Worm (Caenorhabditis elegans) whole organism, L4 larva: ENCODE measurements around the gene F19F10.3.

Experiments used
- F10B5.3 ChIP-seq: sonication (generic microtip); optimal IDR thresholded peaks from 2 replicates; lab custom pipeline; 2016; ENCODE audit warnings: mild to moderate bottlenecking, missing genetic modification characterization, missing compliant biosample characterization
- F37D6.2 ChIP-seq: sonication (generic microtip); optimal IDR thresholded peaks from 2 replicates; lab custom pipeline; 2016; ENCODE audit warnings: mild to moderate bottlenecking, missing genetic modification characterization, missing compliant biosample characterization
- R02D3.7 ChIP-seq: fragments of 150-350 bp; sonication (generic microtip); optimal IDR thresholded peaks from 3 replicates; lab custom pipeline; 2014; ENCODE audit warnings: missing biosample characterization, missing genetic modification characterization
- T20F7.1 ChIP-seq: fragments of 200-800 bp; sonication (Bioruptor generic); optimal IDR thresholded peaks from 2 replicates; lab custom pipeline; 2018; ENCODE audit warnings: mild to moderate bottlenecking, missing genetic modification characterization, missing compliant biosample characterization
- T26A8.4 ChIP-seq: fragments of 200-800 bp; sonication (Bioruptor generic); IDR thresholded peaks from 2 replicates; pipeline ENCODE4 v1.3.6; 2022; ENCODE audit warnings: missing genetic modification characterization, missing compliant biosample characterization
- Y48G9A.11 ChIP-seq: fragments of 200-800 bp; sonication (Bioruptor generic); IDR thresholded peaks from 2 replicates; pipeline ENCODE4 v1.3.6; 2022; ENCODE audit warnings: missing genetic modification reagents, missing genetic modification characterization, missing compliant biosample characterization
- Y5F2A.4 ChIP-seq: fragments of 200-800 bp; sonication (Bioruptor generic); optimal IDR thresholded peaks from 2 replicates; lab custom pipeline; 2018; ENCODE audit warnings: mild to moderate bottlenecking, missing genetic modification characterization, missing compliant biosample characterization
- ZK546.5 ChIP-seq, 2 experiments: sonication (generic microtip); optimal IDR thresholded peaks; 2 replicates each; lab custom pipeline; 2017; ENCODE audit warnings: missing biosample characterization in 2 of 2, missing genetic modification characterization in 2 of 2
- aly-2 ChIP-seq: sonication (generic microtip); optimal IDR thresholded peaks from 2 replicates; lab custom pipeline; 2018; ENCODE audit warnings: missing biosample characterization, missing genetic modification characterization
- ama-1 ChIP-seq: fragments of 150-350 bp; optimal IDR thresholded peaks from 2 replicates; lab custom pipeline; 2014; ENCODE audit warnings: inconsistent platforms, mixed read lengths
- arid-1 ChIP-seq: fragments of 200-800 bp; sonication (Bioruptor generic); conservative IDR thresholded peaks from 2 replicates; pipeline ENCODE4 v1.3.6; 2022; ENCODE audit warnings: missing genetic modification reagents, missing genetic modification characterization, missing compliant biosample characterization
- ceh-20 ChIP-seq: fragments of 200-800 bp; sonication (Bioruptor generic); IDR thresholded peaks from 2 replicates; pipeline ENCODE4 v1.3.6; 2022; ENCODE audit warnings: missing genetic modification reagents, missing genetic modification characterization, missing compliant biosample characterization
- ceh-62 ChIP-seq: sonication (generic microtip); optimal IDR thresholded peaks from 2 replicates; lab custom pipeline; 2017; ENCODE audit warnings: missing biosample characterization, missing genetic modification characterization
- ceh-82 ChIP-seq: sonication (generic microtip); optimal IDR thresholded peaks from 2 replicates; lab custom pipeline; 2017; ENCODE audit warnings: missing biosample characterization, missing genetic modification characterization
- daf-19 ChIP-seq: fragments of 200-800 bp; sonication (Bioruptor generic); conservative IDR thresholded peaks from 2 replicates; pipeline ENCODE4 v1.3.6; 2022; ENCODE audit warnings: missing genetic modification characterization, missing compliant biosample characterization
- daf-8 ChIP-seq: fragments of 200-800 bp; sonication (Bioruptor generic); IDR thresholded peaks from 2 replicates; pipeline ENCODE4 v1.3.6; 2022; ENCODE audit warnings: missing genetic modification characterization, missing compliant biosample characterization
- egl-27 ChIP-seq: sonication (generic microtip); optimal IDR thresholded peaks from 3 replicates; lab custom pipeline; 2017; ENCODE audit warnings: missing biosample characterization, missing genetic modification reagents, missing genetic modification characterization
- fkh-10 ChIP-seq: fragments of 150-350 bp; optimal IDR thresholded peaks from 2 replicates; lab custom pipeline; 2014; ENCODE audit warnings: missing biosample characterization, missing genetic modification reagents, missing genetic modification characterization
- gei-8 ChIP-seq: fragments of 200-800 bp; sonication (Bioruptor generic); optimal IDR thresholded peaks from 2 replicates; lab custom pipeline; 2018; ENCODE audit warnings: mild to moderate bottlenecking, missing genetic modification characterization, missing compliant biosample characterization
- hlh-11 ChIP-seq: fragments of 200-800 bp; sonication (Bioruptor generic); optimal IDR thresholded peaks from 2 replicates; lab custom pipeline; 2018; ENCODE audit warnings: mild to moderate bottlenecking, missing genetic modification characterization, missing compliant biosample characterization
- lin-1 ChIP-seq: fragments of 200-800 bp; sonication (Bioruptor generic); IDR thresholded peaks from 2 replicates; pipeline ENCODE4 v1.3.6; 2022; ENCODE audit warnings: missing genetic modification reagents, missing genetic modification characterization, missing compliant biosample characterization
- lin-13 ChIP-seq: fragments of 150-350 bp; optimal IDR thresholded peaks from 2 replicates; lab custom pipeline; 2014; ENCODE audit warnings: missing biosample characterization, missing genetic modification reagents, missing genetic modification characterization
- lin-29 ChIP-seq: fragments of 200-800 bp; sonication (Bioruptor generic); IDR thresholded peaks from 2 replicates; pipeline ENCODE4 v1.3.6; 2022; ENCODE audit warnings: missing genetic modification reagents, missing genetic modification characterization, missing compliant biosample characterization
- lin-38 ChIP-seq: fragments of 200-800 bp; sonication (Bioruptor generic); IDR thresholded peaks from 2 replicates; pipeline ENCODE4 v1.3.6; 2022; ENCODE audit warnings: missing genetic modification reagents, missing genetic modification characterization, missing compliant biosample characterization
- lin-39 ChIP-seq: fragments of 150-350 bp; optimal IDR thresholded peaks from 2 replicates; lab custom pipeline; 2014; ENCODE audit warnings: missing biosample characterization, missing genetic modification reagents, missing genetic modification characterization
- lir-3 ChIP-seq: sonication (generic microtip); optimal IDR thresholded peaks from 2 replicates; lab custom pipeline; 2016; ENCODE audit warnings: mild to moderate bottlenecking, missing genetic modification characterization, missing compliant biosample characterization
- lsy-2 ChIP-seq, 2 experiments: fragments of 150-350 bp in 1 of 2; sonication (generic microtip) in 1 of 2; optimal IDR thresholded peaks; 2 replicates each; lab custom pipeline; 2014 to 2017; ENCODE audit warnings: missing biosample characterization in 2 of 2, missing genetic modification characterization in 2 of 2
- nhr-10 ChIP-seq: fragments of 150-350 bp; optimal IDR thresholded peaks from 2 replicates; lab custom pipeline; 2014; ENCODE audit warnings: missing biosample characterization, missing genetic modification characterization
- nhr-25 ChIP-seq: sonication (generic microtip); optimal IDR thresholded peaks from 2 replicates; lab custom pipeline; 2017; ENCODE audit warnings: missing genetic modification characterization, mild to moderate bottlenecking, missing compliant biosample characterization, antibody characterized with exemption, moderate library complexity, borderline replicate concordance; ENCODE audit not compliant: insufficient read depth
- nhr-6 ChIP-seq: fragments of 150-350 bp; optimal IDR thresholded peaks from 2 replicates; lab custom pipeline; 2014; ENCODE audit warnings: missing biosample characterization, missing genetic modification characterization
- nhr-76 ChIP-seq: fragments of 150-350 bp; optimal IDR thresholded peaks from 2 replicates; lab custom pipeline; 2014; ENCODE audit warnings: missing biosample characterization, missing genetic modification characterization
- nhr-77 ChIP-seq: fragments of 150-350 bp; optimal IDR thresholded peaks from 2 replicates; lab custom pipeline; 2014; ENCODE audit warnings: missing biosample characterization, missing genetic modification characterization
- sdz-12 ChIP-seq: fragments of 200-800 bp; sonication (Bioruptor generic); optimal IDR thresholded peaks from 2 replicates; lab custom pipeline; 2018; ENCODE audit warnings: mild to moderate bottlenecking, missing genetic modification characterization, missing compliant biosample characterization
- skn-1 ChIP-seq: fragments of 150-350 bp; optimal IDR thresholded peaks from 2 replicates; lab custom pipeline; 2014; ENCODE audit warnings: missing biosample characterization, missing genetic modification characterization
- spr-1 ChIP-seq: sonication (generic microtip); optimal IDR thresholded peaks from 2 replicates; lab custom pipeline; 2016; ENCODE audit warnings: mild to moderate bottlenecking, missing genetic modification characterization, missing compliant biosample characterization
- spr-3 ChIP-seq: fragments of 200-800 bp; sonication (Bioruptor generic); optimal IDR thresholded peaks from 2 replicates; lab custom pipeline; 2018; ENCODE audit warnings: mild to moderate bottlenecking, missing genetic modification characterization, missing compliant biosample characterization
- tag-97 ChIP-seq: fragments of 200-800 bp; sonication (Bioruptor generic); IDR thresholded peaks from 2 replicates; pipeline ENCODE4 v1.3.6; 2022; ENCODE audit warnings: missing genetic modification characterization, missing compliant biosample characterization
- tra-1 ChIP-seq: fragments of 200-800 bp; sonication (Bioruptor generic); IDR thresholded peaks from 2 replicates; pipeline ENCODE4 v1.3.6; 2022; ENCODE audit warnings: missing genetic modification reagents, missing genetic modification characterization, missing compliant biosample characterization
- unc-39 ChIP-seq: sonication (generic microtip); optimal IDR thresholded peaks from 2 replicates; lab custom pipeline; 2017; ENCODE audit warnings: missing biosample characterization, missing genetic modification characterization
- ztf-11 ChIP-seq: fragments of 150-350 bp; optimal IDR thresholded peaks from 2 replicates; lab custom pipeline; 2014; ENCODE audit warnings: missing biosample characterization, missing genetic modification characterization
- ztf-7 ChIP-seq: fragments of 150-350 bp; optimal IDR thresholded peaks from 2 replicates; lab custom pipeline; 2014; ENCODE audit warnings: missing biosample characterization, missing genetic modification characterization

F19F10.3 gene

ce11 chrV:7524447-7524846, 27.5 kb upstream of the F19F10.3 start, which contains the start of gene C54F6.20:
TSS of gene C54F6.20 (plus strand) at chrV:7524747.
- TF ChIP-seq spr-3 (GFP tag; lab: Kevin White, UChicago) = no peak
- TF ChIP-seq T26A8.4 (GFP tag; lab: Robert Waterston, UW) = no peak
- TF ChIP-seq T20F7.1 = no peak
- no peak for TF ChIP-seq tag-97
- no peak for TF ChIP-seq hlh-11 (tag; lab: Kevin White, UChicago)
- TF ChIP-seq ceh-62 (tag; lab: Kevin White, UChicago) = no peak
- TF ChIP-seq lir-3 (tag; lab: Kevin White, UChicago) = no peak
- TF ChIP-seq lin-1 = no peak
- TF ChIP-seq ZK546.5 (tag; optimal IDR thresholded peaks at IDR 0.05; lab: Kevin White, UChicago) = no peak
- no peak for TF ChIP-seq Y48G9A.11 (GFP tag; lab: Robert Waterston, UW)
- TF ChIP-seq, all 104 proteins: peak for 0

- TF ChIP-seq F10B5.3 (tag; lab: Kevin White, UChicago) = no peak
- TF ChIP-seq ztf-11 = no peak
- no peak for TF ChIP-seq daf-8
- no peak for TF ChIP-seq lin-29 (GFP tag; lab: Robert Waterston, UW)
- no peak for TF ChIP-seq gei-8 (GFP tag; lab: Kevin White, UChicago)
- TF ChIP-seq lin-1 = no peak
- TF ChIP-seq nhr-25 (tag; lab: Kevin White, UChicago) = no peak
- TF ChIP-seq nhr-10 (tag; lab: Kevin White, UChicago) = no peak
- no peak for TF ChIP-seq nhr-76
- no peak for TF ChIP-seq fkh-10 (GFP tag; lab: Kevin White, UChicago)
- no peak for TF ChIP-seq lsy-2 (tag; optimal IDR thresholded peaks at IDR 0.05; lab: Kevin White, UChicago)
- TF ChIP-seq, all 104 proteins: peak for 0
These were observed 26.2 kb upstream of the F19F10.3 start, which contains the start of gene C54F6.18 for ce11 chrV:7525695-7526094. TSS of gene C54F6.18 (plus strand) at chrV:7525995.

DNA sequence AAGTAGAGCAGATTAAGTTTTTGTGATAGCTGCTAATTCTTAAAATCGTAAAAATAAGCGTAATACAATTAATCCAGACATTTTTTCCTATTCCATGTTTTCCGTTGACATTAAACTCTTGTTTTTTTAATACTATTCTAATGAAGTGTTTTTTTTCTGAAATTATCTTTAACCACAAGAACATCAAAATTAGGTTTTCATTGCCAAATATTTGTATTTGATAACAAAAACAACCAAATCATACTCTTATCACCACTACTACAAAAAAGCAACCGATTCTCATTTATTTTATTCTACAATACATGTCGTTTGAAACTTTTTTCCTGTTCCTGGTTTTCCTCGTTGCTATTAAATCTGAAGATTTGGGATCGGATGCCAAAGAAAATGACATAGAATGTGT, 24.8 kb upstream of the F19F10.3 start, which contains the start of gene C54F6.17:
Gene C54F6.17 (plus strand): TSS at position 301 of the 400 bp plus-strand sequence.
- TF ChIP-seq nhr-6 (tag; lab: Kevin White, UChicago) (no peak), sdz-12 (GFP tag; lab: Kevin White, UChicago) (no peak), F37D6.2 (no peak), ceh-82 (tag; lab: Kevin White, UChicago) (no peak), R02D3.7 (no peak), gei-8 (GFP tag; lab: Kevin White, UChicago) (no peak), aly-2 (tag; lab: Kevin White, UChicago) (no peak), Y5F2A.4 (GFP tag; lab: Kevin White, UChicago) (no peak), nhr-77 (tag; lab: Kevin White, UChicago) (no peak)

DNA sequence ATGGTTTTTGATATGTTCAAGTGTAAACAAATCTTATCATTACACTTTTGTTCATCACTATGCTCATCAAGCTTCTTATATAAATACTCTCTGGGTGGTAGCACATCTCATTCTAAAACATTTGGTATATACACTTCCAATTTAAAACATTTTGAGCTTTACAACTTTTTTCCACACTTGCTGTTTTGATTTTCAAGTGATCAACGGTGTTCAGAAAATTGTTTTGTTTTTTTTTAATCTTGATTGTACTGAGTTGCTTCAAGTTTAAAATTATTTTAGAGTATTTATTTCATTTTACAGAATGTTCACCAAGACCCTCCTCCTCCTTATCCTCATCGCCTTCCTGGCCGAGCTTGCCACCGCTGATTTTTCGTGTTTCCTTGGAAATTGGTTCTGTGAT, 23.1 kb upstream of the F19F10.3 start, which contains the start of gene C54F6.5:
Gene C54F6.5 (plus strand): TSS at position 301 of the 400 bp plus-strand sequence.
- TF ChIP-seq spr-1 (tag; lab: Kevin White, UChicago) (no peak), aly-2 (tag; lab: Kevin White, UChicago) (no peak), nhr-77 (tag; lab: Kevin White, UChicago) (no peak), F10B5.3 (tag; lab: Kevin White, UChicago) (no peak), daf-19 (GFP tag; lab: Robert Waterston, UW) (no peak), lin-13 (no peak), lin-39 (tag; lab: Kevin White, UChicago) (no peak), ceh-20 (GFP tag; lab: Robert Waterston, UW) (no peak), lin-38 (no peak), skn-1 (tag; lab: Kevin White, UChicago) (no peak), unc-39 (tag; lab: Kevin White, UChicago) (no peak), T20F7.1 (no peak), arid-1 (GFP tag; lab: Robert Waterston, UW) (no peak), ama-1 (lab: Kevin White, UChicago) (no peak), ztf-7 (no peak), tra-1 (GFP tag; lab: Robert Waterston, UW) (no peak), egl-27 (tag; lab: Kevin White, UChicago) (no peak)
